Fruit fly (Drosophila melanogaster): ENCODE data around the gene CG6834.

CG6834 gene

dm6 chr3R:11684316-11684715 lies 3.6 kb downstream of the CG6834 start, which contains the start of gene CG6830:
CG6830 (minus strand) TSS chr3R:11684342.
- TF ChIP-seq ttk (optimal IDR thresholded peaks at IDR 0.05) (no peak), Myc (optimal IDR thresholded peaks at IDR 0.05) (no peak), insv (optimal IDR thresholded peaks at IDR 0.05) (no peak), Sin3A (optimal IDR thresholded peaks at IDR 0.05) (no peak), psq (optimal IDR thresholded peaks at IDR 0.05) (no peak), h (optimal IDR thresholded peaks at IDR 0.05) (no peak)

DNA sequence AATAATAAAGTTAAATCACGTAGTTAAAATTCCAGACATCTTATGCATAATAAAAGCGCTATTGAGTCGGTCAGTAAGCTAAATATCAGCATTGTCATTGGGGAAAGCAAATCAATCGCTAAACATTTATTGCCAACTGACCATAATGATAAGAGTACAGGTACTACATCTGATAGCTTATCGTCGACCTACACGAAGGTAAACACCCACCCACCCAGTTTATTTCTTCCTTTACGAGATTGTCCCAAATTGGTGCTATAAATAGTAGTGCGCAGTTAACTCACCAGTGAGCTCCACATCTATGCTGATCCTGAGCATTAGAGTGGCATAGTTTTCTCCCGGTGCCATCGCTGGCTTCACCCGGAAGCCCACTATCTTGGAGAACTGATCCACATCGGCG lies 4.3 kb downstream of the CG6834 start:
- TF ChIP-seq psq (optimal IDR thresholded peaks at IDR 0.05): no peak
- TF ChIP-seq Sin3A (optimal IDR thresholded peaks at IDR 0.05): no peak
- no peak for TF ChIP-seq Myc (optimal IDR thresholded peaks at IDR 0.05)
- no peak for TF ChIP-seq insv (optimal IDR thresholded peaks at IDR 0.05)
- no peak for TF ChIP-seq h (optimal IDR thresholded peaks at IDR 0.05)

dm6 chr3R:11679513-11679912 lies 8.4 kb downstream of the CG6834 start, which contains the start of the genes Taf12 and Ho:
Taf12 (minus strand) TSS chr3R:11679690.
Ho (plus strand) TSS chr3R:11679743.
- TF ChIP-seq Myc (optimal IDR thresholded peaks at IDR 0.05) (no peak), h (optimal IDR thresholded peaks at IDR 0.05) (no peak), ttk (optimal IDR thresholded peaks at IDR 0.05) (no peak), insv (optimal IDR thresholded peaks at IDR 0.05) (no peak), Sin3A (optimal IDR thresholded peaks at IDR 0.05) (no peak), psq (optimal IDR thresholded peaks at IDR 0.05) (no peak)

- TF ChIP-seq ttk (optimal IDR thresholded peaks at IDR 0.05) (no peak), h (optimal IDR thresholded peaks at IDR 0.05) (no peak), Sin3A (optimal IDR thresholded peaks at IDR 0.05) (no peak), psq (optimal IDR thresholded peaks at IDR 0.05) (no peak), Myc (optimal IDR thresholded peaks at IDR 0.05) (no peak), insv (optimal IDR thresholded peaks at IDR 0.05) (no peak)
Measured at dm6 chr3R:11678016-11678415, 9.9 kb downstream of the CG6834 start, which contains the start of gene CG18476. CG18476 (minus strand) TSS chr3R:11678116.

DNA sequence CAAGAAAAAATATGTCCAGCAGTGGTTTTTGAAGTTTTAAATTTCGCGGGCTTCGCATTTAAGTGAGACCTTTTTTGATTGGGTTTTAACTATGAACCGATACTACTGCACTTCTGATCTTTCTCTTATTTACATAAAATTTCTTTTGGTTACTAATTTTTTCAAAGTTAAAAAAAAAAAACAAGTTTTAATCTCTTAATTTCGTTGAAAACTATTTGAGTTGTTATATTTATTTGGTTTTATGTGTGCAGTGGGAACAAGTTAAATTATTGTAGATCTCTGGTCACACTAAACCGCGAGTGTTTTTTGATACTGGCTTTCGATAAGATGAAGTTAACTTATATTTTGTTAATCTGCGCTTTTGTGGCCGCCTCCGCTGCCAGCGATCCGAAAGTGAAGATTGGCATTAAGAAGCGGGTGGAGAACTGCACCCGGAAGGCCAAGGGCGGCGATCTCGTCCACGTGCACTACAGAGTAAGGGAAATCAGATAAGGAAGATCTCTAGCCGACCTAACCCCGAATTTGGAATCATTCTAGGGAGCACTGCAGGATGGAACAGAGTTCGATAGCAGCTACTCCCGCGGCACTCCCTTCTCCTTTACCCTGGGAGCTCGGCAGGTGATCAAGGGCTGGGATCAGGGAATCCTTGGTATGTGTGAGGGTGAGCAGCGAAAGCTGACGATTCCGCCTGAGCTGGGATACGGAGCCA lies 13.8 kb downstream of the CG6834 start, which contains the start of gene CG14715:
CG14715 (plus strand) TSS at position 267 of the 709 bp plus-strand sequence.
- no peak for TF ChIP-seq ttk (optimal IDR thresholded peaks at IDR 0.05)
- no peak for TF ChIP-seq Myc (optimal IDR thresholded peaks at IDR 0.05)

DNA sequence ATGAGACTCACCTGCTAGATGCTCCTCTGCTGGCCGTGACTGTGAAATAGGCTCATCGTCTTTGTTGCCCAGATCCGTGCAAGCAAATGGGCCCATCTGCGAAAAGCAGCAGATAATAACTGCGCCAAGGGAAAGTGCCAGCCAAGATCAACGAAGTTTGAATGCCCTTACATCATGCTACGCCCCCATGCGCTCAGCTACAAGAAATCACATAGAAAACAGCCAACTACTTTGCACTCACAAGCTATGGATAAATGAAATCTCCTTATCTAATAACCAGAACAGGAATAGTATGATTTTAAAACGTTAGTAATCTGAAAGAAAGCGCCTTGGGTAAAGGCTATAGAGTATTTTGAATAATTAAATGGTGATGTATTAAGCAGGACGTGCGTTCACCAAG lies 16.1 kb downstream of the CG6834 start:
- TF ChIP-seq Myc (optimal IDR thresholded peaks at IDR 0.05) (no peak), Sin3A (optimal IDR thresholded peaks at IDR 0.05) (no peak), insv (optimal IDR thresholded peaks at IDR 0.05) (no peak), psq (optimal IDR thresholded peaks at IDR 0.05) (no peak), h (optimal IDR thresholded peaks at IDR 0.05) (no peak), ttk (optimal IDR thresholded peaks at IDR 0.05) (no peak)

- TF ChIP-seq psq (optimal IDR thresholded peaks at IDR 0.05) (no peak), h (optimal IDR thresholded peaks at IDR 0.05) (no peak), ttk (optimal IDR thresholded peaks at IDR 0.05) (no peak), Sin3A (optimal IDR thresholded peaks at IDR 0.05) (no peak), insv (optimal IDR thresholded peaks at IDR 0.05) (no peak), Myc (optimal IDR thresholded peaks at IDR 0.05) (no peak)
Measured at dm6 chr3R:11670888-11671287, 17.0 kb downstream of the CG6834 start.

- TF ChIP-seq insv (optimal IDR thresholded peaks at IDR 0.05) (no peak), Myc (optimal IDR thresholded peaks at IDR 0.05) (no peak), h (optimal IDR thresholded peaks at IDR 0.05) (no peak), ttk (optimal IDR thresholded peaks at IDR 0.05) (no peak), psq (optimal IDR thresholded peaks at IDR 0.05) (no peak), Sin3A (optimal IDR thresholded peaks at IDR 0.05) (no peak)
Measured at dm6 chr3R:11669954-11670347, 18.0 kb downstream of the CG6834 start.

dm6 chr3R:11669017-11669953 lies 18.6 kb downstream of the CG6834 start:
- no peak for TF ChIP-seq Sin3A (optimal IDR thresholded peaks at IDR 0.05)
- TF ChIP-seq h (optimal IDR thresholded peaks at IDR 0.05): no peak
- TF ChIP-seq psq (optimal IDR thresholded peaks at IDR 0.05): no peak
- TF ChIP-seq Myc (optimal IDR thresholded peaks at IDR 0.05): no peak
- TF ChIP-seq ttk (optimal IDR thresholded peaks at IDR 0.05): no peak
- TF ChIP-seq insv (optimal IDR thresholded peaks at IDR 0.05): no peak

DNA sequence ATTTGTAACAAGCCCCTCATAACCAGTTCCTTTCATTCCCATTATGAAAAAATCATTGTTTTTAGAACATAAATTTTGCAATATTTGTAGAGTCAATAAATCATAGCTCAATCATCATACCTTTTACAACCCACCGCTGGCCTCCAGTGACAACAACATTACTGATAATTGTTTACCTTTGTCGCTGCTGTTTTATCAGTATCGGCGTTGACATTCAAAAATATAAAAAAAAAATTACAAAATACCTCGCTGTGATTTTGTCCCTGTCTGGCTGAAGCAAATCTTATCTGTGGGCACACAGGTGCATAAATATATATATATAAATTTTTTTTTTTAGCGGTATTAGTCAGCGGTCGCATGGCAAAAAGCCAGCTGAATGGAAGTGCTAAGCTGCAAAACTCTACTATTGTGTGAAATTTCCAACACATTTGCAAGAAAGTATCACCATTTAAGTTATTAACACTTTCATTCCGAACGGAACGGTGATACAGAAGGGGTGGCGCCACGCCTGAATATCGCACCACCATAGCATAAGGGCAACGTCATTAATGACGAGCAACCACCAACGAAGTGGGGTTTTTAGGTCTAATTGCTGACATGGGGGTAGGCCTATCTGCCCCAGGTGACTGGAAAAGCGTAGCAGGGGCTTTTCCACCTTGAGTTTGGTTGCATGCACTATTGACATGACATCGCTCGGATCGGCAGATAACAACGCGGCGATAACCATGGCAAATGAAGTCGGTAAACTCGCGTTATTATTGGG lies 21.8 kb downstream of the CG6834 start:
- TF ChIP-seq Sin3A (optimal IDR thresholded peaks at IDR 0.05) (no peak), insv (optimal IDR thresholded peaks at IDR 0.05) (no peak), psq (optimal IDR thresholded peaks at IDR 0.05) (no peak), h (optimal IDR thresholded peaks at IDR 0.05) (no peak)

- no peak for TF ChIP-seq ttk (optimal IDR thresholded peaks at IDR 0.05)
- TF ChIP-seq psq (optimal IDR thresholded peaks at IDR 0.05): no peak
- TF ChIP-seq h (optimal IDR thresholded peaks at IDR 0.05): no peak
- TF ChIP-seq Sin3A (optimal IDR thresholded peaks at IDR 0.05): no peak
Measured at dm6 chr3R:11665508-11665907, 22.4 kb downstream of the CG6834 start.

DNA sequence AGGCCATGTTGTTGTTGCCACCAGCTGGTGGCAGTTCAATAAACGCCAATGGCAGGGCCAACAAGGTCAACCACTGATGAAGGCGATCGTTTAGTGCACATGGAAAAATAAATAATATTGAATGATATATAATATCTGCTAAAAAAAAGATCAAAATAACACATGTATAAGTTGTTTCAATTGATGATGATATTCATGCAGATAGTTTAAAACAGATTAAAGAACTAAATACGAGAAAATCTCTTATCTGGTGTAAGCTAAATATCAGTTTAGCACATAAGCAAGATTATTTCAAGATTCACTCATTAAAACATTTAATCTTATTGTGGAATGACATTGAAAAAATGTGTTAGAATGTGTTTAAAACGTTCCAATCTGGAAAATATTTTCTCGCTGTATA lies 24.5 kb downstream of the CG6834 start:
- no peak for TF ChIP-seq ttk (optimal IDR thresholded peaks at IDR 0.05)
- no peak for TF ChIP-seq Myc (optimal IDR thresholded peaks at IDR 0.05)
- no peak for TF ChIP-seq h (optimal IDR thresholded peaks at IDR 0.05)
- no peak for TF ChIP-seq psq (optimal IDR thresholded peaks at IDR 0.05)
- TF ChIP-seq Sin3A (optimal IDR thresholded peaks at IDR 0.05): no peak
